Worm (Caenorhabditis elegans) whole organism, mixed stage, embryonic: ENCODE measurements around the gene tre-3.

Experiments
- blmp-1 ChIP-seq: fragments of 150-350 bp; optimal IDR thresholded peaks from 2 replicates; lab custom pipeline; 2014; ENCODE audit warnings: missing biosample characterization, missing genetic modification characterization
- ces-1 ChIP-seq: fragments of 150-350 bp; optimal IDR thresholded peaks from 2 replicates; lab custom pipeline; 2014; ENCODE audit warnings: missing biosample characterization, missing genetic modification reagents, missing genetic modification characterization
- elt-3 ChIP-seq: fragments of 150-350 bp; optimal IDR thresholded peaks from 2 replicates; lab custom pipeline; 2014; ENCODE audit warnings: missing biosample characterization, missing genetic modification characterization
- hlh-1 ChIP-seq: fragments of 150-350 bp; optimal IDR thresholded peaks from 2 replicates; lab custom pipeline; 2014; ENCODE audit warnings: missing biosample characterization, missing genetic modification reagents, missing genetic modification characterization
- lin-13 ChIP-seq: fragments of 150-350 bp; optimal IDR thresholded peaks from 2 replicates; lab custom pipeline; 2014; ENCODE audit warnings: missing biosample characterization, missing genetic modification characterization
- mab-5 ChIP-seq: fragments of 150-350 bp; optimal IDR thresholded peaks from 2 replicates; lab custom pipeline; 2014; ENCODE audit warnings: missing biosample characterization, missing genetic modification characterization
- mls-2 ChIP-seq: sonication (generic microtip); optimal IDR thresholded peaks from 2 replicates; lab custom pipeline; 2016; ENCODE audit warnings: mild to moderate bottlenecking, missing genetic modification characterization, moderate library complexity, missing compliant biosample characterization
- nhr-28 ChIP-seq: fragments of 150-350 bp; optimal IDR thresholded peaks from 2 replicates; lab custom pipeline; 2014; ENCODE audit warnings: missing biosample characterization, missing genetic modification characterization
- snpc-4 ChIP-seq: fragments of 150-350 bp; optimal IDR thresholded peaks from 2 replicates; lab custom pipeline; 2014; ENCODE audit warnings: missing biosample characterization, missing genetic modification characterization

DNA sequence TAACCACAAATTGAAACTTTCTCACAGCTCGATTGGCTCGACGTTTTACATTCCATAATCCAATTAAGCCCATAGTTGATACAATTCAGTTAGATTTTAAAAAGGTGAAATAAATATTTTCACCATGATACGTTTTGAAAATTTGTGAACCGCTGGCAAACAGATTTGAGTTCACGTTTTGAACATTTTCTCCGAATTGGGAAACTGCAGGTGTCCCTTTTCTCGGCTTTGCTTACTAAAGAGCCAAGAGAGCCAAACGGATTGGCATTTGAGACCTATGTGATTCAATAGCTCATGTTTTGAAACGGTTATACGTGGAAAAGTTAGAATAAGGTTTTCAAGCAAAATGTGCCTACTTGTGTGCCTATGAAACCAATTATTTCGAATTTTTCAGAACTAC is 21.2 kb upstream of the tre-3 start, which contains the start of gene spe-42:
- TF ChIP-seq nhr-28 (tag; lab: Kevin White, UChicago): no peak
- no peak for TF ChIP-seq lin-13
- TF ChIP-seq ces-1 (GFP tag; lab: Kevin White, UChicago): no peak
- no peak for TF ChIP-seq mab-5 (tag; lab: Kevin White, UChicago)
- no peak for TF ChIP-seq blmp-1
- TF ChIP-seq snpc-4 (tag; lab: Kevin White, UChicago): no peak
- no peak for TF ChIP-seq elt-3 (tag; lab: Kevin White, UChicago)
- no peak for TF ChIP-seq hlh-1 (tag; lab: Kevin White, UChicago)
- no peak for TF ChIP-seq mls-2
